Fruit fly (Drosophila melanogaster) whole organism, wandering third instar larva: ENCODE data around the gene qm.

ENCODE experiments used
- Abd-B ChIP-seq: fragments of >200 bp; optimal IDR thresholded peaks from 2 replicates; lab custom pipeline; 2017; ENCODE audit warnings: missing biosample characterization, missing genetic modification characterization
- CG32264 ChIP-seq: fragments of 200-800 bp; sonication (Bioruptor generic); optimal IDR thresholded peaks from 2 replicates; lab custom pipeline; 2016; ENCODE audit warnings: missing biosample characterization, missing genetic modification characterization
- CG9705 ChIP-seq: fragments of 200-800 bp; sonication (Bioruptor generic); optimal IDR thresholded peaks from 2 replicates; lab custom pipeline; 2018; ENCODE audit warnings: missing biosample characterization, mild to moderate bottlenecking, missing genetic modification characterization
- CrebA ChIP-seq: fragments of 200-800 bp; sonication (Bioruptor generic); optimal IDR thresholded peaks from 2 replicates; lab custom pipeline; 2016; ENCODE audit warnings: missing biosample characterization, mild to moderate bottlenecking, missing genetic modification characterization, borderline replicate concordance
- Dfd ChIP-seq: fragments of >200 bp; optimal IDR thresholded peaks from 2 replicates; lab custom pipeline; 2017; ENCODE audit warnings: missing biosample characterization, missing genetic modification characterization
- Dif ChIP-seq: fragments of 200-275, 200-300 bp; sonication (Bioruptor generic); optimal IDR thresholded peaks from 2 replicates; lab custom pipeline; 2018; ENCODE audit warnings: missing biosample characterization, missing genetic modification characterization; ENCODE audit not compliant: partially characterized antibody
- GATAd ChIP-seq: sonication (Bioruptor generic); optimal IDR thresholded peaks from 2 replicates; lab custom pipeline; 2016; ENCODE audit warnings: missing biosample characterization, missing genetic modification characterization
- HLH106 ChIP-seq: fragments of 200-800 bp; optimal IDR thresholded peaks from 3 replicates; lab custom pipeline; 2019; ENCODE audit warnings: missing biosample characterization, mild to moderate bottlenecking, missing genetic modification characterization, moderate library complexity
- Hnf4 ChIP-seq: fragments of 200-800 bp; sonication (Bioruptor generic); optimal IDR thresholded peaks from 2 replicates; lab custom pipeline; 2016; ENCODE audit warnings: missing biosample characterization, mild to moderate bottlenecking, missing genetic modification characterization
- Hr83 ChIP-seq: fragments of 200-300 bp; sonication (Bioruptor generic); optimal IDR thresholded peaks from 2 replicates; lab custom pipeline; 2016; ENCODE audit warnings: missing biosample characterization, mild to moderate bottlenecking, missing genetic modification characterization, moderate library complexity; ENCODE audit not compliant: poor library complexity, severe bottlenecking
- Jra ChIP-seq: sonication (Bioruptor generic); optimal IDR thresholded peaks from 2 replicates; lab custom pipeline; 2016; ENCODE audit warnings: missing biosample characterization, missing genetic modification characterization
- Myc ChIP-seq: fragments of >200 bp; optimal IDR thresholded peaks from 2 replicates; lab custom pipeline; 2017
- N ChIP-seq: fragments of >200 bp; optimal IDR thresholded peaks from 2 replicates; lab custom pipeline; 2018; ENCODE audit warnings: missing biosample characterization, missing external identifiers, missing genetic modification characterization
- OdsH ChIP-seq: fragments of 200-800 bp; sonication (Bioruptor generic); optimal IDR thresholded peaks from 2 replicates; lab custom pipeline; 2016; ENCODE audit warnings: missing biosample characterization, mild to moderate bottlenecking, missing genetic modification characterization
- Sp1 ChIP-seq: fragments of 200-800 bp; sonication (Bioruptor generic); optimal IDR thresholded peaks from 3 replicates; lab custom pipeline; 2019; ENCODE audit warnings: missing biosample characterization, mild to moderate bottlenecking, missing genetic modification characterization, moderate library complexity
- Vsx2 ChIP-seq: fragments of 200-300, 225-300 bp; sonication (Bioruptor generic); optimal IDR thresholded peaks from 2 replicates; lab custom pipeline; 2018; ENCODE audit warnings: missing biosample characterization, missing genetic modification characterization; ENCODE audit not compliant: partially characterized antibody
- br ChIP-seq: fragments of 200-800 bp; sonication (Bioruptor generic); optimal IDR thresholded peaks from 2 replicates; lab custom pipeline; 2016; ENCODE audit warnings: missing biosample characterization, missing genetic modification characterization
- brk ChIP-seq: fragments of 200-800 bp; sonication (Bioruptor generic); optimal IDR thresholded peaks from 2 replicates; lab custom pipeline; 2016; ENCODE audit warnings: missing biosample characterization, mild to moderate bottlenecking, missing genetic modification characterization
- dl ChIP-seq, 2 experiments: fragments of 175-275, 200-275 bp in 1 of 2; fragments of 200-275 bp in 1 of 2; sonication (Bioruptor generic); optimal IDR thresholded peaks; lab custom pipeline; 2018; ENCODE audit warnings: mild to moderate bottlenecking in 2 of 2, missing biosample characterization in 2 of 2, missing genetic modification characterization in 2 of 2, moderate library complexity in 2 of 2; ENCODE audit not compliant: partially characterized antibody in 2 of 2, insufficient read depth in 1 of 2
- dmrt93B ChIP-seq: fragments of 200-800 bp; sonication (Bioruptor generic); optimal IDR thresholded peaks from 2 replicates; lab custom pipeline; 2018; ENCODE audit warnings: missing biosample characterization, mild to moderate bottlenecking, missing genetic modification characterization
- dsf ChIP-seq: sonication (Bioruptor generic); optimal IDR thresholded peaks from 2 replicates; lab custom pipeline; 2016; ENCODE audit warnings: missing biosample characterization, missing genetic modification characterization, borderline replicate concordance
- ey ChIP-seq: fragments of 200-800 bp; sonication (Bioruptor generic); optimal IDR thresholded peaks from 2 replicates; lab custom pipeline; 2016; ENCODE audit warnings: missing biosample characterization, missing genetic modification characterization
- foxo ChIP-seq, 2 experiments: fragments of 200-800 bp; sonication (Bioruptor generic); optimal IDR thresholded peaks; 2 replicates in 1 of 2; 3 replicates in 1 of 2; lab custom pipeline; 2016 to 2017; ENCODE audit warnings: missing biosample characterization in 2 of 2, missing genetic modification characterization in 2 of 2
- fru ChIP-seq: fragments of 200-800 bp; sonication (Bioruptor generic); optimal IDR thresholded peaks from 3 replicates; lab custom pipeline; 2016; ENCODE audit warnings: missing biosample characterization, mild to moderate bottlenecking, missing genetic modification characterization
- jim ChIP-seq: fragments of 175-275, 200-325 bp; sonication (Bioruptor generic); optimal IDR thresholded peaks from 2 replicates; lab custom pipeline; 2016; ENCODE audit warnings: missing biosample characterization, mild to moderate bottlenecking, missing genetic modification characterization
- pan ChIP-seq: fragments of >200 bp; optimal IDR thresholded peaks from 2 replicates; lab custom pipeline; 2017
- psq ChIP-seq: fragments of 200-800 bp; sonication (Bioruptor generic); optimal IDR thresholded peaks from 3 replicates; lab custom pipeline; 2017; ENCODE audit warnings: missing biosample characterization, mild to moderate bottlenecking, missing genetic modification characterization, moderate library complexity
- rgr ChIP-seq: fragments of 200-800 bp; sonication (Bioruptor generic); optimal IDR thresholded peaks from 3 replicates; lab custom pipeline; 2016; ENCODE audit warnings: missing biosample characterization, mild to moderate bottlenecking, missing genetic modification characterization
- sage ChIP-seq: fragments of 200-800 bp; sonication (Bioruptor generic); optimal IDR thresholded peaks from 2 replicates; lab custom pipeline; 2016; ENCODE audit warnings: missing biosample characterization, mild to moderate bottlenecking, missing genetic modification characterization
- sv ChIP-seq: fragments of 200-800 bp; sonication (Bioruptor generic); optimal IDR thresholded peaks from 3 replicates; lab custom pipeline; 2016; ENCODE audit warnings: missing biosample characterization, missing genetic modification characterization
- tai ChIP-seq: sonication (Bioruptor generic); optimal IDR thresholded peaks from 2 replicates; lab custom pipeline; 2016; ENCODE audit warnings: missing biosample characterization, missing genetic modification characterization
- usp ChIP-seq: fragments of >200 bp; optimal IDR thresholded peaks from 2 replicates; lab custom pipeline; 2017; ENCODE audit warnings: missing biosample characterization, missing genetic modification characterization
- woc ChIP-seq: sonication (Bioruptor generic); optimal IDR thresholded peaks from 2 replicates; lab custom pipeline; 2016; ENCODE audit warnings: missing biosample characterization, mild to moderate bottlenecking, missing genetic modification characterization

The qm gene

DNA sequence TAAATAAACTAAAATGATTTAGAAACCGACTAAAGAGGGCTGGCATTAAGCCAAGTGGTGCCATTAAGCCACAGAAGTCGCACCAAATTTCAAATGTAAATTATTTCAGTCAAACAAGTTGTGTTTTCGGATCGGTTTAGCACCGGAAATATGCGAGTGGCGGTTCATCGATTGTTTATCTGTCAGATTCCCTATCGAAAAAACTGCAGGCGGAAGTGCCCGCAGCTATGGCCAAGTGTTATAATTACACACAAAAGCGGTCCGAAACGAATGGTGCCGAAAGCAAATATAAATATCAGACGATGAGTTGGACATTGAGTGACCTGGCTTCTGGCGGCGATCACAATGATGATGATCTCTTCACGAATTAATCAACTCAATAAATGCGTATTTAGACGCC, 41.9 kb downstream of the qm start:
- TF ChIP-seq foxo (GFP tag; optimal IDR thresholded peaks at IDR 0.05; lab: Kevin White, UChicago) (no peak), Hnf4 (GFP tag; lab: Kevin White, UChicago) (no peak), pan (lab: Kevin White, UChicago) (no peak), br (no peak), Myc (lab: Kevin White, UChicago) (no peak), woc (GFP tag; lab: Kevin White, UChicago) (no peak), CG9705 (no peak)

DNA sequence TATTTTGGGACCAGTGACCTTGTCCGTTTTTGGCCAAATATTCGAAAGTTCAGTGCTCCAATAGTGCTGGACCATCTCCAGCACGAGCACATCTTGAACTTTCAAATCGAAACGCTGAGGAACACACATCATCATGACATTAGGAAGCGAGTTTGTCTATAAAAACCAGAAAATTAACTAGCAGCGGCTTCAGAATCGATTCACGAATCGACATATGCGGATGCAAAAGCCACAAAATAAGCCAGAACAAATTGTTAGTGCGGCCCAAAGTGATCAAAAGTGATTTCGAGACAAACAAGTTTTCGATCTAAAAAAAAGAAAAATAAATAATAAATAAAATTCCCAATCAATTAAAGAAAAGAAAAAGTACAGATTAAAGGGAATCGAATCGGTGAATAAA, 42.3 kb downstream of the qm start, which contains the start of gene CG8563:
CG8563 (plus strand) TSS at position 301 of the 400 bp plus-strand sequence.
- TF ChIP-seq sv, result no peak
- no peak for TF ChIP-seq Vsx2 (GFP tag; lab: Kevin White, UChicago)
- TF ChIP-seq Jra (GFP tag; lab: Kevin White, UChicago), result no peak
- TF ChIP-seq Hnf4 (GFP tag; lab: Kevin White, UChicago), result no peak
- TF ChIP-seq OdsH (GFP tag; lab: Kevin White, UChicago), result no peak
- TF ChIP-seq CG9705, result no peak
- TF ChIP-seq CG32264, result no peak
- no peak for TF ChIP-seq dsf
- TF ChIP-seq GATAd (GFP tag; lab: Kevin White, UChicago), result no peak
- no peak for TF ChIP-seq foxo (GFP tag; optimal IDR thresholded peaks at IDR 0.05; lab: Kevin White, UChicago)
- TF ChIP-seq br, result no peak
- TF ChIP-seq, all 38 proteins: peak for 0

DNA sequence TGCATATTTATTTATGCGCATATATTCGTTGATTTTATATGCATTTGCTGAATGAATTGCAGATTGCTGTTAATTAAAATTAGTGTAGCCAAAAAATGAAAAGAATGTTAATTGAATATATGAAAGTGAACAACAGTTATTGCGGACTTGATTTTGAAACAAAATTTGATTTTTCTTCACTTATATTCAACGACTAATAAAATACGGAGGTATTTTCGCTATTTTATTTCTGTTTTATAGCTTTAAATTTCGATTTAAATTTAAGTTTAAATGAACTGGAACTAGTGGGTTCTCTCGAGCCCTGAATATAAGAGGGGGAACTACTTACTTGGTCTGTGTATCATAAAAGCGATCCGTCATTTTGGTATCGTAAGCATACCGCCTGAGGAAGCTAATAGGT, 47.9 kb downstream of the qm start, which contains the start of gene CG32379:
CG32379 (plus strand) TSS at position 301 of the 400 bp plus-strand sequence.
- TF ChIP-seq Sp1, result no peak
- TF ChIP-seq Vsx2 (GFP tag; lab: Kevin White, UChicago), result no peak
- no peak for TF ChIP-seq OdsH (GFP tag; lab: Kevin White, UChicago)
- TF ChIP-seq Dfd (GFP tag; lab: Kevin White, UChicago), result no peak
- no peak for TF ChIP-seq jim
- no peak for TF ChIP-seq Abd-B (GFP tag; lab: Kevin White, UChicago)
- TF ChIP-seq dl (GFP tag; optimal IDR thresholded peaks at IDR 0.05; lab: Kevin White, UChicago; ENCODE audit: insufficient read depth in 1 of 2, partially characterized antibody in 2 of 2), result no peak
- no peak for TF ChIP-seq CG32264
- no peak for TF ChIP-seq tai (GFP tag; lab: Kevin White, UChicago)
- TF ChIP-seq brk (GFP tag; lab: Kevin White, UChicago), result no peak
- TF ChIP-seq Jra (GFP tag; lab: Kevin White, UChicago), result no peak
- no peak for TF ChIP-seq foxo (GFP tag; optimal IDR thresholded peaks at IDR 0.05; lab: Kevin White, UChicago)
- no peak for TF ChIP-seq dmrt93B (GFP tag; lab: Kevin White, UChicago)
- TF ChIP-seq sage, result no peak

DNA sequence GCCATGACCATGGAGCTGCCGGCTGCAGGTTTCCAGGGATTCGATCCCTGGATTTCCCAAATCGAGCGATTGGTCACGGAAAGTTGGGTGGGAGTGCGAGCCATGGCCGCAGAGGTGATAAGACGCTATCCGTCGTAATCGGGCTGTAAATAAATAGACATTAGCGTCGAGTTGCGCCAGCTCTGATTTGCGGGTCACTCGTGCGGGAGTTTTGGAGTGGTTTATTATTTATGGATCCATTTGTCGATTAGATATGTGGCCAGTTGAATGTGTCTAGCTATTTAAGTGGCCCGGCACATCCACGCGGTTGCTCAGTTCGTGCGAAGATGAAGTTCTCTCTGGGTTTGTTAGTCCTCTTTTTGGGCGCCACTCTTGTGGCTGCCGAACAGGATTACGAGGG, 49.9 kb downstream of the qm start, which contains the start of gene CG8562:
CG8562 (plus strand) TSS at position 307 of the 400 bp plus-strand sequence.
- TF ChIP-seq Abd-B (GFP tag; lab: Kevin White, UChicago) (no peak), rgr (no peak), psq (GFP tag; lab: Kevin White, UChicago) (no peak), HLH106 (no peak), Sp1 (no peak), brk (GFP tag; lab: Kevin White, UChicago) (no peak), jim (no peak), fru (GFP tag; lab: Kevin White, UChicago) (no peak), Vsx2 (GFP tag; lab: Kevin White, UChicago) (no peak), sv (no peak), CG9705 (no peak), Dif (GFP tag; lab: Kevin White, UChicago) (no peak), CrebA (GFP tag; lab: Kevin White, UChicago) (no peak), Hnf4 (GFP tag; lab: Kevin White, UChicago) (no peak), ey (GFP tag; lab: Kevin White, UChicago) (no peak), CG32264 (no peak), woc (GFP tag; lab: Kevin White, UChicago) (no peak), dmrt93B (GFP tag; lab: Kevin White, UChicago) (no peak), Jra (GFP tag; lab: Kevin White, UChicago) (no peak)

DNA sequence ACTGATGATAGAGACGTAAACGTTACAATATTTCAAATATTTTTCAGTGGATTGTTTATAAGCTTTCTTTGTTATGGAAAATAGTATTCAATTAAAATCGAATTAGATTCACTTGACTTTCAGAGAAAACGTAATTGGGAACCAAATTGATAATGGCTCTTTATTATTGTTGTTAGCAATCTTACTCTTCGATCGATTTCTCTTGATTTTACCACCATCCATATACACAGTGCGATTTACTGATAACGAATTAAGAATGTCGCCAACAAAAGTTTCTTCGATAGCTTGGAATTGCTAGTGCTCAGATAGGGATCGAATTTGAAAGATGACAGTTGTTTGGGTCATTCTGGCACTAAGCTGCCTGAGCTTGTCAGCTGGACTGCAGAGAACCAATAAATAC, 51.7 kb downstream of the qm start, which contains the start of gene CG18417:
CG18417 (plus strand) TSS at position 301 of the 400 bp plus-strand sequence.
- TF ChIP-seq Dfd (GFP tag; lab: Kevin White, UChicago) (no peak), N (GFP tag; lab: Kevin White, UChicago) (no peak), Sp1 (no peak), CG9705 (no peak), CG32264 (no peak), usp (GFP tag; lab: Kevin White, UChicago) (no peak), Dif (GFP tag; lab: Kevin White, UChicago) (no peak), brk (GFP tag; lab: Kevin White, UChicago) (no peak), rgr (no peak), dl (GFP tag; optimal IDR thresholded peaks at IDR 0.05; lab: Kevin White, UChicago; ENCODE audit: insufficient read depth in 1 of 2, partially characterized antibody in 2 of 2) (no peak), dsf (no peak), Hr83 (GFP tag; lab: Kevin White, UChicago) (no peak), Myc (lab: Kevin White, UChicago) (no peak), foxo (GFP tag; optimal IDR thresholded peaks at IDR 0.05; lab: Kevin White, UChicago) (no peak)
- TF ChIP-seq, all 38 proteins: peak for 0
